Fruit fly (Drosophila melanogaster): ENCODE results near the gene CG31883.
A peak's percentile ranks its signal among the peaks of the same experiment; 100 is the strongest.

DNA sequence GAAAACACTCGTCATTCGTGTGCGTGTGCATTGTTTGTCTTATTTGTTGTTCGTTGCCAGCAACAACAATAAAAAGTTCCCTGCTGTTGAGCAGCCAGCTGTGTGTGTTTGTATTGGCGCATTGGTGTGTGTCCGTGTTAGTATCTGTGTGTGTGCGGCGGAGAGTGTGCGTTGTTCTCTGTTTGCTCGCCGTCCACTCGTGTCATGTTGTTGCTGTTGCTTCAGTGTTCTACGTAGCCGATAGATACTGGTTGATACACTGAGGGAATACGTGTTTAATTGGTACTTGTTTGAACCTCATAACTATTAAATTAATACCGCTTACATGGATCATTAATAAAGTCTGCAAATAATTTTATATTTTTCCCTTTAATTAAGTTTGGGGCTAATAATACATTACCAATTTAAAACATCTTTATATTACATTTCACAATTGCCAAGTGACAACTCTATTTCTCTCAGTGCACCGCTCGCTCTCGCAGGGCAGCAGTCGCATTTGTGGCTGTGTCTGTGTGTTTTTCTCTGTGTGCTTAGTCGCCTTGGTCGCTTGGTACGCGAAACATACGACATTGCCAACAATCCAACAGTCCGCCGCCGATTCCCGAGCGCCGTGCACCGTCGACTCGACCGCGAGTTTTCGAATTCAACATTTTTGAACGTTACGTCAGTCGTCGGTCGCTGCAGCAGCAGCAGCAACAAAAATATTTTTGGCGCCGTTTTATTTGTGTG is 40.2 kb downstream of the CG31883 start, which contains the start of gene brwl:
- TF ChIP-seq kay (GFP tag; ENCODE audit: borderline replicate concordance) (peak; percentile 76), CG1620 (GFP tag; optimal IDR thresholded peaks at IDR 0.05) (peak; percentile 87), CG5204 (GFP tag; optimal IDR thresholded peaks at IDR 0.05) (peak; percentile 97), cic (GFP tag; optimal IDR thresholded peaks at IDR 0.05) (peak; percentile 74), pad (GFP tag; optimal IDR thresholded peaks at IDR 0.05) (peak; percentile 84), CG7101 (tag; optimal IDR thresholded peaks at IDR 0.05) (peak; percentile 96), CG11617 (GFP tag; optimal IDR thresholded peaks at IDR 0.05) (peak; percentile 96), CG7045 (GFP tag; optimal IDR thresholded peaks at IDR 0.05) (peak; percentile 96), CG12768 (GFP tag; optimal IDR thresholded peaks at IDR 0.05) (peak; percentile 97)

Measured in whole organism, adult.